Fruit fly (Drosophila melanogaster) whole organism, wandering third instar larva: ENCODE measurements around the gene Dif.

Experiments
- Abd-B ChIP-seq: fragments of >200 bp; optimal IDR thresholded peaks from 2 replicates; lab custom pipeline; 2017; ENCODE audit warnings: missing biosample characterization, missing genetic modification characterization
- CG32264 ChIP-seq: fragments of 200-800 bp; sonication (Bioruptor generic); optimal IDR thresholded peaks from 2 replicates; lab custom pipeline; 2016; ENCODE audit warnings: missing biosample characterization, missing genetic modification characterization
- CG9705 ChIP-seq: fragments of 200-800 bp; sonication (Bioruptor generic); optimal IDR thresholded peaks from 2 replicates; lab custom pipeline; 2018; ENCODE audit warnings: missing biosample characterization, mild to moderate bottlenecking, missing genetic modification characterization
- CrebA ChIP-seq: fragments of 200-800 bp; sonication (Bioruptor generic); optimal IDR thresholded peaks from 2 replicates; lab custom pipeline; 2016; ENCODE audit warnings: missing biosample characterization, mild to moderate bottlenecking, missing genetic modification characterization, borderline replicate concordance
- Dfd ChIP-seq: fragments of >200 bp; optimal IDR thresholded peaks from 2 replicates; lab custom pipeline; 2017; ENCODE audit warnings: missing biosample characterization, missing genetic modification characterization
- Dif ChIP-seq: fragments of 200-275, 200-300 bp; sonication (Bioruptor generic); optimal IDR thresholded peaks from 2 replicates; lab custom pipeline; 2018; ENCODE audit warnings: missing biosample characterization, missing genetic modification characterization; ENCODE audit not compliant: partially characterized antibody
- GATAd ChIP-seq: sonication (Bioruptor generic); optimal IDR thresholded peaks from 2 replicates; lab custom pipeline; 2016; ENCODE audit warnings: missing biosample characterization, missing genetic modification characterization
- HLH106 ChIP-seq: fragments of 200-800 bp; optimal IDR thresholded peaks from 3 replicates; lab custom pipeline; 2019; ENCODE audit warnings: missing biosample characterization, mild to moderate bottlenecking, missing genetic modification characterization, moderate library complexity
- Hnf4 ChIP-seq: fragments of 200-800 bp; sonication (Bioruptor generic); optimal IDR thresholded peaks from 2 replicates; lab custom pipeline; 2016; ENCODE audit warnings: missing biosample characterization, mild to moderate bottlenecking, missing genetic modification characterization
- Hr78 ChIP-seq: fragments of >200 bp; optimal IDR thresholded peaks from 2 replicates; lab custom pipeline; 2017; ENCODE audit warnings: missing biosample characterization, missing genetic modification characterization
- Hr83 ChIP-seq: fragments of 200-300 bp; sonication (Bioruptor generic); optimal IDR thresholded peaks from 2 replicates; lab custom pipeline; 2016; ENCODE audit warnings: missing biosample characterization, mild to moderate bottlenecking, missing genetic modification characterization, moderate library complexity; ENCODE audit not compliant: poor library complexity, severe bottlenecking
- Jra ChIP-seq: sonication (Bioruptor generic); optimal IDR thresholded peaks from 2 replicates; lab custom pipeline; 2016; ENCODE audit warnings: missing biosample characterization, missing genetic modification characterization
- Mio ChIP-seq: sonication (Bioruptor generic); optimal IDR thresholded peaks from 2 replicates; lab custom pipeline; 2016; ENCODE audit warnings: missing biosample characterization, missing genetic modification characterization
- Myc ChIP-seq: fragments of >200 bp; optimal IDR thresholded peaks from 2 replicates; lab custom pipeline; 2017
- N ChIP-seq: fragments of >200 bp; optimal IDR thresholded peaks from 2 replicates; lab custom pipeline; 2018; ENCODE audit warnings: missing biosample characterization, missing external identifiers, missing genetic modification characterization
- OdsH ChIP-seq: fragments of 200-800 bp; sonication (Bioruptor generic); optimal IDR thresholded peaks from 2 replicates; lab custom pipeline; 2016; ENCODE audit warnings: missing biosample characterization, mild to moderate bottlenecking, missing genetic modification characterization
- Rel ChIP-seq, 2 experiments: fragments of 200-800 bp; sonication (Bioruptor generic) in 1 of 2; optimal IDR thresholded peaks; 2 replicates in 1 of 2; 3 replicates in 1 of 2; lab custom pipeline; 2016 to 2019; ENCODE audit warnings: mild to moderate bottlenecking in 2 of 2, missing biosample characterization in 2 of 2, missing genetic modification characterization in 2 of 2, moderate library complexity in 1 of 2
- Sp1 ChIP-seq: fragments of 200-800 bp; sonication (Bioruptor generic); optimal IDR thresholded peaks from 3 replicates; lab custom pipeline; 2019; ENCODE audit warnings: missing biosample characterization, mild to moderate bottlenecking, missing genetic modification characterization, moderate library complexity
- Vsx2 ChIP-seq: fragments of 200-300, 225-300 bp; sonication (Bioruptor generic); optimal IDR thresholded peaks from 2 replicates; lab custom pipeline; 2018; ENCODE audit warnings: missing biosample characterization, missing genetic modification characterization; ENCODE audit not compliant: partially characterized antibody
- br ChIP-seq: fragments of 200-800 bp; sonication (Bioruptor generic); optimal IDR thresholded peaks from 2 replicates; lab custom pipeline; 2016; ENCODE audit warnings: missing biosample characterization, missing genetic modification characterization
- brk ChIP-seq: fragments of 200-800 bp; sonication (Bioruptor generic); optimal IDR thresholded peaks from 2 replicates; lab custom pipeline; 2016; ENCODE audit warnings: missing biosample characterization, mild to moderate bottlenecking, missing genetic modification characterization
- dl ChIP-seq, 2 experiments: fragments of 175-275, 200-275 bp in 1 of 2; fragments of 200-275 bp in 1 of 2; sonication (Bioruptor generic); optimal IDR thresholded peaks; lab custom pipeline; 2018; ENCODE audit warnings: mild to moderate bottlenecking in 2 of 2, missing biosample characterization in 2 of 2, missing genetic modification characterization in 2 of 2, moderate library complexity in 2 of 2; ENCODE audit not compliant: partially characterized antibody in 2 of 2, insufficient read depth in 1 of 2
- dmrt93B ChIP-seq: fragments of 200-800 bp; sonication (Bioruptor generic); optimal IDR thresholded peaks from 2 replicates; lab custom pipeline; 2018; ENCODE audit warnings: missing biosample characterization, mild to moderate bottlenecking, missing genetic modification characterization
- dsf ChIP-seq: sonication (Bioruptor generic); optimal IDR thresholded peaks from 2 replicates; lab custom pipeline; 2016; ENCODE audit warnings: missing biosample characterization, missing genetic modification characterization, borderline replicate concordance
- ey ChIP-seq: fragments of 200-800 bp; sonication (Bioruptor generic); optimal IDR thresholded peaks from 2 replicates; lab custom pipeline; 2016; ENCODE audit warnings: missing biosample characterization, missing genetic modification characterization
- foxo ChIP-seq, 2 experiments: fragments of 200-800 bp; sonication (Bioruptor generic); optimal IDR thresholded peaks; 2 replicates in 1 of 2; 3 replicates in 1 of 2; lab custom pipeline; 2016 to 2017; ENCODE audit warnings: missing biosample characterization in 2 of 2, missing genetic modification characterization in 2 of 2
- fru ChIP-seq: fragments of 200-800 bp; sonication (Bioruptor generic); optimal IDR thresholded peaks from 3 replicates; lab custom pipeline; 2016; ENCODE audit warnings: missing biosample characterization, mild to moderate bottlenecking, missing genetic modification characterization
- h ChIP-seq: fragments of 200-800 bp; sonication (Bioruptor generic); optimal IDR thresholded peaks from 3 replicates; lab custom pipeline; 2016; ENCODE audit warnings: missing biosample characterization, mild to moderate bottlenecking, missing genetic modification characterization
- jim ChIP-seq: fragments of 175-275, 200-325 bp; sonication (Bioruptor generic); optimal IDR thresholded peaks from 2 replicates; lab custom pipeline; 2016; ENCODE audit warnings: missing biosample characterization, mild to moderate bottlenecking, missing genetic modification characterization
- lola ChIP-seq: fragments of >200 bp; optimal IDR thresholded peaks from 2 replicates; lab custom pipeline; 2017; ENCODE audit warnings: missing biosample characterization, missing genetic modification characterization
- pan ChIP-seq: fragments of >200 bp; optimal IDR thresholded peaks from 2 replicates; lab custom pipeline; 2017
- psq ChIP-seq: fragments of 200-800 bp; sonication (Bioruptor generic); optimal IDR thresholded peaks from 3 replicates; lab custom pipeline; 2017; ENCODE audit warnings: missing biosample characterization, mild to moderate bottlenecking, missing genetic modification characterization, moderate library complexity
- rgr ChIP-seq: fragments of 200-800 bp; sonication (Bioruptor generic); optimal IDR thresholded peaks from 3 replicates; lab custom pipeline; 2016; ENCODE audit warnings: missing biosample characterization, mild to moderate bottlenecking, missing genetic modification characterization
- sage ChIP-seq: fragments of 200-800 bp; sonication (Bioruptor generic); optimal IDR thresholded peaks from 2 replicates; lab custom pipeline; 2016; ENCODE audit warnings: missing biosample characterization, mild to moderate bottlenecking, missing genetic modification characterization
- sv ChIP-seq: fragments of 200-800 bp; sonication (Bioruptor generic); optimal IDR thresholded peaks from 3 replicates; lab custom pipeline; 2016; ENCODE audit warnings: missing biosample characterization, missing genetic modification characterization
- tai ChIP-seq: sonication (Bioruptor generic); optimal IDR thresholded peaks from 2 replicates; lab custom pipeline; 2016; ENCODE audit warnings: missing biosample characterization, missing genetic modification characterization
- usp ChIP-seq: fragments of >200 bp; optimal IDR thresholded peaks from 2 replicates; lab custom pipeline; 2017; ENCODE audit warnings: missing biosample characterization, missing genetic modification characterization
- woc ChIP-seq: sonication (Bioruptor generic); optimal IDR thresholded peaks from 2 replicates; lab custom pipeline; 2016; ENCODE audit warnings: missing biosample characterization, mild to moderate bottlenecking, missing genetic modification characterization

Gene Dif

dm6 chr2L:17477710-17478109 lies 44.7 kb upstream of the Dif start, which contains the start of gene cass:
Gene cass (minus strand): TSS chr2L:17477888.
- TF ChIP-seq Rel (GFP tag; optimal IDR thresholded peaks at IDR 0.05; lab: Kevin White, UChicago) (no peak), Rel (tag; optimal IDR thresholded peaks at IDR 0.05; lab: Kevin White, UChicago) (peak; percentile 25), GATAd (no peak), Sp1 (GFP tag; lab: Kevin White, UChicago) (peak; percentile 6), CG32264 (GFP tag; lab: Kevin White, UChicago) (no peak), Mio (GFP tag; lab: Kevin White, UChicago) (no peak), Jra (GFP tag; lab: Kevin White, UChicago) (peak; percentile 32), rgr (GFP tag; lab: Kevin White, UChicago) (peak; percentile 33), Hr78 (no peak), sv (no peak), Myc (peak; percentile 14), psq (GFP tag; lab: Kevin White, UChicago) (no peak)

dm6 chr2L:17472582-17473524 lies 39.9 kb upstream of the Dif start, which contains the start of gene BicD:
Gene BicD (minus strand): TSS chr2L:17473215.
- peak; percentile 5 for TF ChIP-seq rgr (GFP tag; lab: Kevin White, UChicago)
- peak; percentile 38 for TF ChIP-seq Sp1 (GFP tag; lab: Kevin White, UChicago)
- peak; percentile 54 for TF ChIP-seq N (GFP tag; lab: Kevin White, UChicago)
- TF ChIP-seq usp (GFP tag; lab: Kevin White, UChicago): no peak
- no peak for TF ChIP-seq Rel (GFP tag; optimal IDR thresholded peaks at IDR 0.05; lab: Kevin White, UChicago)
- peak; percentile 16 for TF ChIP-seq Rel (tag; optimal IDR thresholded peaks at IDR 0.05; lab: Kevin White, UChicago)
- TF ChIP-seq foxo (GFP tag; optimal IDR thresholded peaks at IDR 0.05; lab: Kevin White, UChicago): peak in 1 of 2 experiments; percentile 20
- peak; percentile 25 for TF ChIP-seq HLH106
- TF ChIP-seq fru (GFP tag; lab: Kevin White, UChicago): no peak
- peak; percentile 25 for TF ChIP-seq Myc
- TF ChIP-seq, all 38 proteins: peak for 7

- TF ChIP-seq pan (lab: Kevin White, UChicago) (no peak), Dif (peak; percentile 22)
These were observed 38.6 kb upstream of the Dif start, which contains the start of gene Sgt for dm6 chr2L:17471524-17471923. Gene Sgt (plus strand): TSS chr2L:17471603.

- TF ChIP-seq brk (GFP tag; lab: Kevin White, UChicago) (no peak), usp (GFP tag; lab: Kevin White, UChicago) (no peak), br (GFP tag; lab: Kevin White, UChicago) (peak; percentile 32), Dif (no peak), CG32264 (GFP tag; lab: Kevin White, UChicago) (peak; percentile 8), dmrt93B (peak; percentile 30), Rel (GFP tag; optimal IDR thresholded peaks at IDR 0.05; lab: Kevin White, UChicago) (no peak), Rel (tag; optimal IDR thresholded peaks at IDR 0.05; lab: Kevin White, UChicago) (no peak), sage (GFP tag; lab: Kevin White, UChicago) (no peak), Hr78 (no peak), N (GFP tag; lab: Kevin White, UChicago) (no peak), Jra (GFP tag; lab: Kevin White, UChicago) (peak; percentile 45), pan (lab: Kevin White, UChicago) (no peak), lola (GFP tag; lab: Kevin White, UChicago) (no peak), Abd-B (GFP tag; lab: Kevin White, UChicago) (no peak), fru (GFP tag; lab: Kevin White, UChicago) (no peak), dl (GFP tag; optimal IDR thresholded peaks at IDR 0.05; lab: Kevin White, UChicago; ENCODE audit: insufficient read depth in 1 of 2, partially characterized antibody in 2 of 2) (no peak), psq (GFP tag; lab: Kevin White, UChicago) (peak; percentile 50), Hr83 (peak; percentile 89), Dfd (GFP tag; lab: Kevin White, UChicago) (no peak), tai (GFP tag; lab: Kevin White, UChicago) (no peak), rgr (GFP tag; lab: Kevin White, UChicago) (peak; percentile 80), woc (GFP tag; lab: Kevin White, UChicago) (no peak), ey (GFP tag; lab: Kevin White, UChicago) (no peak), CG9705 (peak; percentile 19), sv (no peak), HLH106 (peak; percentile 33), foxo (GFP tag; optimal IDR thresholded peaks at IDR 0.05; lab: Kevin White, UChicago) (peak in 1 of 2 experiments; percentile 58), OdsH (peak; percentile 81), Hnf4 (GFP tag; lab: Kevin White, UChicago) (peak; percentile 80), jim (GFP tag; lab: Kevin White, UChicago) (peak; percentile 36), h (GFP tag; lab: Kevin White, UChicago) (peak; percentile 69), dsf (GFP tag; lab: Kevin White, UChicago) (no peak), Mio (GFP tag; lab: Kevin White, UChicago) (no peak), CrebA (GFP tag; lab: Kevin White, UChicago) (no peak), Sp1 (GFP tag; lab: Kevin White, UChicago) (peak; percentile 20), Vsx2 (no peak), Myc (no peak), GATAd (no peak)
- TF ChIP-seq, all 38 proteins: peak for 15
These were observed 37.7 kb upstream of the Dif start for dm6 chr2L:17470630-17471029.
